Worm (Caenorhabditis elegans): ENCODE data around the gene pptr-2.

- no peak for TF ChIP-seq flt-1 (GFP tag; IDR thresholded peaks at IDR 0.05)
- no peak for TF ChIP-seq tab-1 (GFP tag; IDR thresholded peaks at IDR 0.05)
- no peak for TF ChIP-seq cog-1 (tag; optimal IDR thresholded peaks at IDR 0.05)
These were observed 4.1 kb downstream of the pptr-2 start for ce11 chrV:11030675-11031074.

Measured in whole organism, midembryonic.